Fruit fly (Drosophila melanogaster): Measurements from ENCODE around the gene HisRS.

The HisRS gene

dm6 chrX:18486356-18487059 is 28.7 kb upstream of the HisRS start, which contains the start of gene psh:
Gene psh, minus strand, starts transcription at chrX:18486921.
- TF ChIP-seq Pif1B (GFP tag; optimal IDR thresholded peaks at IDR 0.05) (no peak), gl (tag; optimal IDR thresholded peaks at IDR 0.05) (no peak), CG13204 (GFP tag; optimal IDR thresholded peaks at IDR 0.05) (peak; percentile 25), fd96Ca (GFP tag; IDR thresholded peaks at IDR 0.05) (peak; percentile 41; the same call in 1 of the 3 replicates), Ets98B (GFP tag; IDR thresholded peaks at IDR 0.05) (peak; percentile 7; the same call in 1 of the 2 replicates), CG10348 (GFP tag; IDR thresholded peaks at IDR 0.05) (no peak), CG15710 (tag; optimal IDR thresholded peaks at IDR 0.05) (no peak), CG14655 (GFP tag; optimal IDR thresholded peaks at IDR 0.05) (peak; percentile 35), CG4496 (GFP tag; IDR thresholded peaks at IDR 0.05) (no peak), CG8301 (tag; optimal IDR thresholded peaks at IDR 0.05) (no peak), CG12605 (GFP tag; IDR thresholded peaks at IDR 0.05) (0 out of 2 replicates have a peak, but pooled peaks have one; percentile 21), CG17806 (tag; optimal IDR thresholded peaks at IDR 0.05) (no peak), EcR (GFP tag; optimal IDR thresholded peaks at IDR 0.05) (peak; percentile 64), D1 (tag; optimal IDR thresholded peaks at IDR 0.05) (no peak), CG8159 (tag; optimal IDR thresholded peaks at IDR 0.05) (peak; percentile 23), CG9948 (tag; optimal IDR thresholded peaks at IDR 0.05) (no peak), CG34367 (tag; optimal IDR thresholded peaks at IDR 0.05) (no peak), CG32121 (GFP tag; IDR thresholded peaks at IDR 0.05) (no peak), rn (GFP tag; IDR thresholded peaks at IDR 0.05) (no peak), Snoo (tag; optimal IDR thresholded peaks at IDR 0.05) (no peak), Pif1A (GFP tag; optimal IDR thresholded peaks at IDR 0.05) (no peak)

- TF ChIP-seq CG12605 (GFP tag; IDR thresholded peaks at IDR 0.05) (peak; percentile 50; the same call in 1 of the 2 replicates), EcR (GFP tag; optimal IDR thresholded peaks at IDR 0.05) (peak; percentile 91), CG4496 (GFP tag; IDR thresholded peaks at IDR 0.05) (peak; percentile 77; the same call in 2 of the 3 replicates), Ets98B (GFP tag; IDR thresholded peaks at IDR 0.05) (peak; percentile 35; the same call in 1 of the 2 replicates), CG9948 (tag; optimal IDR thresholded peaks at IDR 0.05) (no peak)
Measured at dm6 chrX:18489509-18489908, 25.7 kb upstream of the HisRS start, which contains the start of gene CG15046. Gene CG15046, minus strand, starts transcription at chrX:18489620.

- TF ChIP-seq gl (tag; optimal IDR thresholded peaks at IDR 0.05) (no peak), rn (GFP tag; IDR thresholded peaks at IDR 0.05) (no peak), CG10348 (GFP tag; IDR thresholded peaks at IDR 0.05) (no peak)
Measured at dm6 chrX:18491941-18492340, 23.3 kb upstream of the HisRS start, which contains the start of gene CG15044. Gene CG15044, minus strand, starts transcription at chrX:18492006.

- no peak for TF ChIP-seq CG17806 (tag; optimal IDR thresholded peaks at IDR 0.05)
- TF ChIP-seq Pif1A (GFP tag; optimal IDR thresholded peaks at IDR 0.05), result no peak
Measured at dm6 chrX:18494165-18494740, 21.0 kb upstream of the HisRS start, which contains the start of gene CG15043. Gene CG15043, minus strand, starts transcription at chrX:18494168.

dm6 chrX:18499679-18500187 is 15.5 kb upstream of the HisRS start, which contains the start of the genes Pgant7 and Xrcc2:
Gene Pgant7, minus strand, starts transcription at chrX:18499986.
Gene Xrcc2, plus strand, starts transcription at chrX:18500127.
- TF ChIP-seq CG8301 (tag; optimal IDR thresholded peaks at IDR 0.05), result no peak

dm6 chrX:18504948-18505597 is 10.2 kb upstream of the HisRS start, which contains the start of gene Wnt5:
Gene Wnt5, minus strand, starts transcription at chrX:18505405.
- TF ChIP-seq CG8159 (tag; optimal IDR thresholded peaks at IDR 0.05), result no peak
- peak; percentile 59; the same call in 1 of the 3 replicates for TF ChIP-seq CG4496 (GFP tag; IDR thresholded peaks at IDR 0.05)
- TF ChIP-seq CG13204 (GFP tag; optimal IDR thresholded peaks at IDR 0.05), result no peak
- TF ChIP-seq fd96Ca (GFP tag; IDR thresholded peaks at IDR 0.05), result no peak; the same call in 2 of the 3 replicates
- no peak for TF ChIP-seq Pif1B (GFP tag; optimal IDR thresholded peaks at IDR 0.05)
- no peak for TF ChIP-seq CG9948 (tag; optimal IDR thresholded peaks at IDR 0.05)
- no peak for TF ChIP-seq CG15710 (tag; optimal IDR thresholded peaks at IDR 0.05)
- TF ChIP-seq CG12605 (GFP tag; IDR thresholded peaks at IDR 0.05), result 0 out of 2 replicates have a peak, but pooled peaks have one; percentile 10
- TF ChIP-seq Pif1A (GFP tag; optimal IDR thresholded peaks at IDR 0.05), result no peak
- peak; percentile 3 for TF ChIP-seq EcR (GFP tag; optimal IDR thresholded peaks at IDR 0.05)
- peak; percentile 42; the same call in 1 of the 2 replicates for TF ChIP-seq Ets98B (GFP tag; IDR thresholded peaks at IDR 0.05)

Measured in whole organism, pupa.